Worm (Caenorhabditis elegans): ENCODE results near the gene srv-8.

- TF ChIP-seq nhr-77 (tag; optimal IDR thresholded peaks at IDR 0.05) (no peak), fkh-10 (GFP tag; optimal IDR thresholded peaks at IDR 0.05) (no peak), attf-4 (tag; optimal IDR thresholded peaks at IDR 0.05) (no peak)
Measured at ce11 chrV:13390936-13391335, 29.6 kb downstream of the srv-8 start.
